Worm (Caenorhabditis elegans) whole organism, L1 larva: ENCODE data around the gene F10C1.3.

ENCODE experiments used
- F16B12.6 ChIP-seq: fragments of 150-350 bp; optimal IDR thresholded peaks from 2 replicates; lab custom pipeline; 2014; ENCODE audit warnings: missing biosample characterization, missing genetic modification characterization
- aly-2 ChIP-seq: fragments of 150-350 bp; optimal IDR thresholded peaks from 2 replicates; lab custom pipeline; 2014; ENCODE audit warnings: missing biosample characterization, missing genetic modification characterization
- blmp-1 ChIP-seq: fragments of 150-350 bp; optimal IDR thresholded peaks from 2 replicates; lab custom pipeline; 2014; ENCODE audit warnings: missing biosample characterization, missing genetic modification characterization
- ceh-8 ChIP-seq: fragments of 200-800 bp; sonication (Bioruptor generic); optimal IDR thresholded peaks from 2 replicates; lab custom pipeline; 2018; ENCODE audit warnings: mild to moderate bottlenecking, missing genetic modification characterization, moderate library complexity, missing compliant biosample characterization
- ceh-90 ChIP-seq: sonication (generic microtip); optimal IDR thresholded peaks from 2 replicates; lab custom pipeline; 2016; ENCODE audit warnings: missing genetic modification characterization, missing compliant biosample characterization
- dpl-1 ChIP-seq, 3 experiments: fragments of 150-350 bp in 2 of 3; sonication (generic microtip) in 1 of 3; optimal IDR thresholded peaks; 2 replicates each; lab custom pipeline; 2014 to 2017; ENCODE audit warnings: missing biosample characterization in 3 of 3, missing genetic modification characterization in 3 of 3, missing genetic modification reagents in 3 of 3
- efl-1 ChIP-seq, 4 experiments: fragments of 150-350 bp; optimal IDR thresholded peaks in 3 of 4; peaks in 1 of 4; 1 replicate in 1 of 4; 2 replicates in 3 of 4; lab custom pipeline; 2014; ENCODE audit warnings: missing biosample characterization in 2 of 4, missing genetic modification characterization in 2 of 4, missing genetic modification reagents in 2 of 4
- egl-13 ChIP-seq: sonication (generic microtip); optimal IDR thresholded peaks from 2 replicates; lab custom pipeline; 2016; ENCODE audit warnings: missing genotype, missing genetic modification reagents, missing genetic modification characterization, missing compliant biosample characterization
- egl-27 ChIP-seq, 2 experiments: fragments of 150-350 bp in 1 of 2; sonication (generic microtip); optimal IDR thresholded peaks; 3 replicates each; lab custom pipeline; 2017 to 2018; ENCODE audit warnings: missing biosample characterization in 2 of 2, missing genetic modification characterization in 2 of 2, missing genetic modification reagents in 2 of 2
- elt-3 ChIP-seq, 6 experiments: fragments of 150-350 bp in 1 of 6; sonication (generic microtip); optimal IDR thresholded peaks; 2 replicates each; lab custom pipeline; 2017 to 2018; ENCODE audit warnings: missing biosample characterization in 6 of 6, missing genetic modification characterization in 6 of 6, inconsistent platforms in 1 of 6
- grh-1 ChIP-seq: fragments of 200-800 bp; sonication (Bioruptor generic); IDR thresholded peaks from 2 replicates; pipeline ENCODE4 v1.3.6; 2022; ENCODE audit warnings: missing genetic modification reagents, missing genetic modification characterization, missing compliant biosample characterization
- isw-1 ChIP-seq: fragments of 200-800 bp; sonication (Bioruptor generic); IDR thresholded peaks from 2 replicates; pipeline ENCODE4 v1.3.6; 2022; ENCODE audit warnings: missing genetic modification characterization, missing compliant biosample characterization
- jun-1 ChIP-seq: fragments of 150-350 bp; optimal IDR thresholded peaks from 2 replicates; lab custom pipeline; 2014; ENCODE audit warnings: missing biosample characterization, missing genetic modification reagents, missing genetic modification characterization
- lin-15B ChIP-seq: fragments of 150-350 bp; sonication (generic microtip); optimal IDR thresholded peaks from 3 replicates; lab custom pipeline; 2014; ENCODE audit warnings: missing biosample characterization, missing genetic modification characterization
- lir-3 ChIP-seq: sonication (generic microtip); optimal IDR thresholded peaks from 2 replicates; lab custom pipeline; 2016; ENCODE audit warnings: mild to moderate bottlenecking, missing genetic modification characterization, moderate library complexity, missing compliant biosample characterization; ENCODE audit not compliant: poor library complexity
- mab-9 ChIP-seq: fragments of 200-800 bp; sonication (Bioruptor generic); IDR thresholded peaks from 2 replicates; pipeline ENCODE4 v1.3.6; 2022; ENCODE audit warnings: missing genetic modification reagents, missing genetic modification characterization, missing compliant biosample characterization
- nhr-19 ChIP-seq: fragments of 200-800 bp; sonication (Bioruptor generic); conservative IDR thresholded peaks from 2 replicates; pipeline ENCODE4 v1.3.6; 2022; ENCODE audit warnings: missing genetic modification characterization, missing compliant biosample characterization
- nhr-47 ChIP-seq: sonication (generic microtip); optimal IDR thresholded peaks from 2 replicates; lab custom pipeline; 2016; ENCODE audit warnings: mild to moderate bottlenecking, missing genetic modification characterization, moderate library complexity, missing compliant biosample characterization
- nhr-77 ChIP-seq: fragments of 150-350 bp; optimal IDR thresholded peaks from 2 replicates; lab custom pipeline; 2014; ENCODE audit warnings: missing biosample characterization, missing genetic modification characterization
- nhr-85 ChIP-seq: sonication (generic microtip); peaks from one replicate; lab custom pipeline; 2016; ENCODE audit warnings: missing genetic modification characterization, inconsistent platforms, missing compliant biosample characterization
- snpc-4 ChIP-seq: fragments of 150-350 bp; optimal IDR thresholded peaks from 2 replicates; lab custom pipeline; 2014; ENCODE audit warnings: missing biosample characterization, missing genetic modification characterization
- swsn-7 ChIP-seq: sonication (generic microtip); optimal IDR thresholded peaks from 2 replicates; lab custom pipeline; 2016; ENCODE audit warnings: missing genetic modification characterization, missing compliant biosample characterization
- unc-130 ChIP-seq: fragments of 150-350 bp; optimal IDR thresholded peaks from 2 replicates; lab custom pipeline; 2017; ENCODE audit warnings: missing biosample characterization, missing genetic modification characterization, inconsistent platforms
- unc-62 ChIP-seq: fragments of 150-350 bp; optimal IDR thresholded peaks from 2 replicates; lab custom pipeline; 2014; ENCODE audit warnings: missing biosample characterization, missing genetic modification reagents, missing genetic modification characterization
- unc-86 ChIP-seq: sonication (generic microtip); optimal IDR thresholded peaks from 2 replicates; lab custom pipeline; 2016; ENCODE audit warnings: missing genetic modification characterization, missing compliant biosample characterization
- unc-98 ChIP-seq: fragments of 200-800 bp; sonication (Bioruptor generic); IDR thresholded peaks from 2 replicates; pipeline ENCODE4 v1.3.6; 2022; ENCODE audit warnings: missing genetic modification characterization, missing compliant biosample characterization
- vab-15 ChIP-seq: sonication (generic microtip); optimal IDR thresholded peaks from 2 replicates; lab custom pipeline; 2017; ENCODE audit warnings: missing genotype, mild to moderate bottlenecking, missing genetic modification characterization, missing compliant biosample characterization
- xbp-1 ChIP-seq: sonication (generic microtip); optimal IDR thresholded peaks from 2 replicates; lab custom pipeline; 2016; ENCODE audit warnings: missing genetic modification characterization, missing compliant biosample characterization
- ztf-11 ChIP-seq, 2 experiments: sonication (generic microtip); optimal IDR thresholded peaks; 2 replicates each; lab custom pipeline; 2016 to 2017; ENCODE audit warnings: missing genetic modification characterization in 2 of 2, missing biosample characterization in 1 of 2, missing compliant biosample characterization in 1 of 2

The F10C1.3 gene

ce11 chrII:5742767-5743166 lies 14.8 kb downstream of the F10C1.3 start (continued):
- TF ChIP-seq F16B12.6 (no peak), grh-1 (GFP tag; lab: Robert Waterston, UW) (no peak), nhr-77 (tag; lab: Kevin White, UChicago) (no peak)

ce11 chrII:5738795-5739194 lies 18.8 kb downstream of the F10C1.3 start, which contains the start of gene hlh-14:
hlh-14 (minus strand) TSS chrII:5738895.
- TF ChIP-seq efl-1 (optimal IDR thresholded peaks at IDR 0.05; lab: Kevin White, UChicago): no peak
- TF ChIP-seq efl-1 (GFP tag; optimal IDR thresholded peaks at IDR 0.05 in 1 of 2; lab: Kevin White, UChicago): peak in 1 of 2 experiments; percentile 17
- TF ChIP-seq xbp-1: no peak

ce11 chrII:5736599-5736998 lies 21.0 kb downstream of the F10C1.3 start:
- TF ChIP-seq unc-62 (GFP tag; lab: Kevin White, UChicago) (no peak), nhr-85 (no peak), unc-86 (peak; percentile 23), vab-15 (no peak)
- TF ChIP-seq, all 84 proteins: peak for 1

ce11 chrII:5735744-5736143 lies 21.8 kb downstream of the F10C1.3 start:
- TF ChIP-seq swsn-7 (tag; lab: Kevin White, UChicago) (no peak), ztf-11 (tag; optimal IDR thresholded peaks at IDR 0.05; lab: Kevin White, UChicago) (no peak), nhr-85 (peak; percentile 45), blmp-1 (tag; lab: Kevin White, UChicago) (peak; percentile 30)

- TF ChIP-seq nhr-47 (tag; lab: Kevin White, UChicago) (no peak), lin-15B (tag; lab: Kevin White, UChicago) (no peak), unc-98 (GFP tag; lab: Robert Waterston, UW) (no peak), ceh-8 (GFP tag; lab: Kevin White, UChicago) (no peak), isw-1 (GFP tag; lab: Robert Waterston, UW) (no peak), lir-3 (no peak), aly-2 (tag; lab: Kevin White, UChicago) (no peak), mab-9 (GFP tag; lab: Robert Waterston, UW) (no peak), jun-1 (tag; lab: Kevin White, UChicago) (no peak), egl-27 (tag; optimal IDR thresholded peaks at IDR 0.05; lab: Kevin White, UChicago) (no peak), F16B12.6 (no peak), snpc-4 (tag; lab: Kevin White, UChicago) (no peak), ceh-90 (tag; lab: Kevin White, UChicago) (no peak), dpl-1 (GFP tag; optimal IDR thresholded peaks at IDR 0.05; lab: Kevin White, UChicago) (no peak), unc-130 (tag; lab: Kevin White, UChicago) (no peak)
- TF ChIP-seq, all 84 proteins: peak for 0
Observed at ce11 chrII:5734883-5735282, 22.7 kb downstream of the F10C1.3 start.

ce11 chrII:5730343-5731083 lies 27.0 kb downstream of the F10C1.3 start, which contains the start of the genes C18A3.7 and C18A3.11:
C18A3.7 (minus strand) TSS chrII:5730443.
C18A3.11 (plus strand) TSS chrII:5731033.
- TF ChIP-seq mab-9 (GFP tag; lab: Robert Waterston, UW) (no peak), nhr-19 (no peak), egl-13 (tag; lab: Kevin White, UChicago) (no peak), unc-130 (tag; lab: Kevin White, UChicago) (no peak), elt-3 (tag; optimal IDR thresholded peaks at IDR 0.05; lab: Kevin White, UChicago) (no peak)
